Worm (Caenorhabditis elegans): ENCODE data around the gene nhr-20.

ce11 chrIII:4237660-4238059 lies 4.6 kb upstream of the nhr-20 start:
- TF ChIP-seq scrt-1 (GFP tag; IDR thresholded peaks at IDR 0.05): no peak
- no peak for TF ChIP-seq tra-4 (tag; optimal IDR thresholded peaks at IDR 0.05)
- TF ChIP-seq B0310.2 (tag; optimal IDR thresholded peaks at IDR 0.05): no peak
- no peak for TF ChIP-seq ama-1 (optimal IDR thresholded peaks at IDR 0.05)
- no peak for TF ChIP-seq tbx-11 (GFP tag; IDR thresholded peaks at IDR 0.05)
- no peak for TF ChIP-seq tbx-37 (GFP tag; conservative IDR thresholded peaks at IDR 0.05)
- TF ChIP-seq ceh-36 (tag; optimal IDR thresholded peaks at IDR 0.05): no peak
- TF ChIP-seq hmg-4 (GFP tag; optimal IDR thresholded peaks at IDR 0.05): peak; percentile 15
- no peak for TF ChIP-seq flt-1 (GFP tag; IDR thresholded peaks at IDR 0.05)
- TF ChIP-seq aly-1 (tag; optimal IDR thresholded peaks at IDR 0.05): no peak
- TF ChIP-seq ets-7 (tag; optimal IDR thresholded peaks at IDR 0.05): no peak
- no peak for TF ChIP-seq sea-1 (GFP tag; conservative IDR thresholded peaks at IDR 0.05)
- TF ChIP-seq hmbx-1 (tag; optimal IDR thresholded peaks at IDR 0.05): no peak
- no peak for TF ChIP-seq pes-1 (GFP tag; IDR thresholded peaks at IDR 0.05)
